Worm (Caenorhabditis elegans) whole organism, L4 larva: ENCODE measurements around the gene T12G3.4.

Experiments used
- D1046.2 ChIP-seq: fragments of 200-800 bp; sonication (Bioruptor generic); IDR thresholded peaks from 2 replicates; pipeline ENCODE4 v1.3.6; 2022; ENCODE audit warnings: missing genetic modification characterization, missing compliant biosample characterization
- F26F4.8 ChIP-seq: fragments of 200-800 bp; sonication (Bioruptor generic); conservative IDR thresholded peaks from 2 replicates; pipeline ENCODE4 v1.3.6; 2022; ENCODE audit warnings: missing genetic modification characterization, missing compliant biosample characterization
- T20F7.1 ChIP-seq: fragments of 200-800 bp; sonication (Bioruptor generic); optimal IDR thresholded peaks from 2 replicates; lab custom pipeline; 2018; ENCODE audit warnings: mild to moderate bottlenecking, missing genetic modification characterization, missing compliant biosample characterization
- T26A8.4 ChIP-seq: fragments of 200-800 bp; sonication (Bioruptor generic); IDR thresholded peaks from 2 replicates; pipeline ENCODE4 v1.3.6; 2022; ENCODE audit warnings: missing genetic modification characterization, missing compliant biosample characterization
- ama-1 ChIP-seq: fragments of 150-350 bp; optimal IDR thresholded peaks from 2 replicates; lab custom pipeline; 2014; ENCODE audit warnings: inconsistent platforms, mixed read lengths
- daf-16 ChIP-seq, 3 experiments: sonication (generic microtip); optimal IDR thresholded peaks; 2 replicates each; lab custom pipeline; 2016 to 2017; ENCODE audit warnings: missing genetic modification characterization in 3 of 3, missing genetic modification reagents in 3 of 3, mild to moderate bottlenecking in 2 of 3, missing compliant biosample characterization in 2 of 3, missing biosample characterization in 1 of 3, moderate library complexity in 1 of 3
- daf-8 ChIP-seq: fragments of 200-800 bp; sonication (Bioruptor generic); IDR thresholded peaks from 2 replicates; pipeline ENCODE4 v1.3.6; 2022; ENCODE audit warnings: missing genetic modification characterization, missing compliant biosample characterization
- dmd-6 ChIP-seq: fragments of 200-800 bp; sonication (Bioruptor generic); IDR thresholded peaks from 2 replicates; pipeline ENCODE4 v1.3.6; 2022; ENCODE audit warnings: missing genetic modification reagents, missing genetic modification characterization, missing compliant biosample characterization
- dpl-1 ChIP-seq: fragments of 150-350 bp; optimal IDR thresholded peaks from 2 replicates; lab custom pipeline; 2014; ENCODE audit warnings: missing biosample characterization, missing genetic modification reagents, missing genetic modification characterization
- duxl-1 ChIP-seq: sonication (generic microtip); optimal IDR thresholded peaks from 2 replicates; lab custom pipeline; 2016; ENCODE audit warnings: mild to moderate bottlenecking, missing genetic modification characterization, moderate library complexity, missing compliant biosample characterization; ENCODE audit not compliant: poor library complexity
- dve-1 ChIP-seq: sonication (generic microtip); optimal IDR thresholded peaks from 2 replicates; lab custom pipeline; 2017; ENCODE audit warnings: antibody characterized with exemption, mild to moderate bottlenecking, missing genetic modification characterization, missing compliant biosample characterization; ENCODE audit not compliant: insufficient read depth
- fos-1 ChIP-seq: fragments of 150-350 bp; optimal IDR thresholded peaks from 2 replicates; lab custom pipeline; 2014; ENCODE audit warnings: missing biosample characterization, missing genetic modification characterization
- gei-8 ChIP-seq: fragments of 200-800 bp; sonication (Bioruptor generic); optimal IDR thresholded peaks from 2 replicates; lab custom pipeline; 2018; ENCODE audit warnings: mild to moderate bottlenecking, missing genetic modification characterization, missing compliant biosample characterization
- hif-1 ChIP-seq, 2 experiments: sonication (generic microtip); optimal IDR thresholded peaks; 2 replicates each; lab custom pipeline; 2016 to 2017; ENCODE audit warnings: missing compliant biosample characterization in 2 of 2, missing genetic modification characterization in 2 of 2, missing genetic modification reagents in 2 of 2, missing genotype in 2 of 2, mild to moderate bottlenecking in 1 of 2
- hlh-30 ChIP-seq: sonication (generic microtip); optimal IDR thresholded peaks from 2 replicates; lab custom pipeline; 2017; ENCODE audit warnings: antibody characterized with exemption, mild to moderate bottlenecking, missing genetic modification characterization, missing compliant biosample characterization; ENCODE audit not compliant: insufficient read depth
- jun-1 ChIP-seq: fragments of 150-350 bp; optimal IDR thresholded peaks from 2 replicates; lab custom pipeline; 2014; ENCODE audit warnings: missing biosample characterization, missing genetic modification reagents, missing genetic modification characterization
- lim-7 ChIP-seq: fragments of 200-800 bp; sonication (Bioruptor generic); IDR thresholded peaks from 2 replicates; pipeline ENCODE4 v1.3.6; 2022; ENCODE audit warnings: missing genetic modification characterization, missing compliant biosample characterization
- lin-1 ChIP-seq: fragments of 200-800 bp; sonication (Bioruptor generic); IDR thresholded peaks from 2 replicates; pipeline ENCODE4 v1.3.6; 2022; ENCODE audit warnings: missing genetic modification reagents, missing genetic modification characterization, missing compliant biosample characterization
- lin-29 ChIP-seq: fragments of 200-800 bp; sonication (Bioruptor generic); IDR thresholded peaks from 2 replicates; pipeline ENCODE4 v1.3.6; 2022; ENCODE audit warnings: missing genetic modification reagents, missing genetic modification characterization, missing compliant biosample characterization
- lin-38 ChIP-seq: fragments of 200-800 bp; sonication (Bioruptor generic); IDR thresholded peaks from 2 replicates; pipeline ENCODE4 v1.3.6; 2022; ENCODE audit warnings: missing genetic modification reagents, missing genetic modification characterization, missing compliant biosample characterization
- lir-3 ChIP-seq: sonication (generic microtip); optimal IDR thresholded peaks from 2 replicates; lab custom pipeline; 2016; ENCODE audit warnings: mild to moderate bottlenecking, missing genetic modification characterization, missing compliant biosample characterization
- lsy-2 ChIP-seq, 2 experiments: fragments of 150-350 bp in 1 of 2; sonication (generic microtip) in 1 of 2; optimal IDR thresholded peaks; 2 replicates each; lab custom pipeline; 2014 to 2017; ENCODE audit warnings: missing biosample characterization in 2 of 2, missing genetic modification characterization in 2 of 2
- mdl-1 ChIP-seq, 2 experiments: fragments of 150-350 bp in 1 of 2; sonication (generic microtip) in 1 of 2; optimal IDR thresholded peaks; 2 replicates each; lab custom pipeline; 2014 to 2017; ENCODE audit warnings: missing biosample characterization in 2 of 2, missing genetic modification characterization in 2 of 2
- mdt-29 ChIP-seq: fragments of 200-800 bp; sonication (Bioruptor generic); IDR thresholded peaks from 2 replicates; pipeline ENCODE4 v1.3.6; 2022; ENCODE audit warnings: missing genetic modification reagents, missing genetic modification characterization, missing compliant biosample characterization
- mep-1 ChIP-seq: fragments of 150-350 bp; sonication (generic microtip); optimal IDR thresholded peaks from 3 replicates; lab custom pipeline; 2014; ENCODE audit warnings: missing biosample characterization, missing genetic modification characterization
- mes-2 ChIP-seq: sonication (generic microtip); optimal IDR thresholded peaks from 2 replicates; lab custom pipeline; 2016; ENCODE audit warnings: missing genotype, mild to moderate bottlenecking, missing genetic modification characterization, missing compliant biosample characterization; ENCODE audit not compliant: poor library complexity, severe bottlenecking
- mxl-2 ChIP-seq: fragments of 200-800 bp; sonication (Bioruptor generic); conservative IDR thresholded peaks from 2 replicates; pipeline ENCODE4 v1.3.6; 2022; ENCODE audit warnings: missing genetic modification reagents, missing genetic modification characterization, missing compliant biosample characterization
- nhr-237 ChIP-seq: sonication (generic microtip); optimal IDR thresholded peaks from 2 replicates; lab custom pipeline; 2017; ENCODE audit warnings: missing biosample characterization, missing genetic modification characterization
- nhr-25 ChIP-seq: sonication (generic microtip); optimal IDR thresholded peaks from 2 replicates; lab custom pipeline; 2017; ENCODE audit warnings: missing genetic modification characterization, mild to moderate bottlenecking, missing compliant biosample characterization, antibody characterized with exemption, moderate library complexity, borderline replicate concordance; ENCODE audit not compliant: insufficient read depth
- nhr-28 ChIP-seq: fragments of 150-350 bp; optimal IDR thresholded peaks from 2 replicates; lab custom pipeline; 2014; ENCODE audit warnings: missing biosample characterization, missing genetic modification characterization
- nhr-42 ChIP-seq: fragments of 200-800 bp; sonication (Bioruptor generic); IDR thresholded peaks from 2 replicates; pipeline ENCODE4 v1.3.6; 2022; ENCODE audit warnings: missing genetic modification characterization, missing compliant biosample characterization
- nhr-48 ChIP-seq: sonication (generic microtip); optimal IDR thresholded peaks from 2 replicates; lab custom pipeline; 2016; ENCODE audit warnings: mild to moderate bottlenecking, missing genetic modification characterization, missing compliant biosample characterization
- nhr-6 ChIP-seq: fragments of 150-350 bp; optimal IDR thresholded peaks from 2 replicates; lab custom pipeline; 2014; ENCODE audit warnings: missing biosample characterization, missing genetic modification characterization
- nhr-76 ChIP-seq: fragments of 150-350 bp; optimal IDR thresholded peaks from 2 replicates; lab custom pipeline; 2014; ENCODE audit warnings: missing biosample characterization, missing genetic modification characterization
- rbr-2 ChIP-seq: sonication (generic microtip); optimal IDR thresholded peaks from 2 replicates; lab custom pipeline; 2016; ENCODE audit warnings: missing genotype, missing genetic modification characterization, missing compliant biosample characterization
- saeg-2 ChIP-seq: fragments of 200-800 bp; sonication (Bioruptor generic); IDR thresholded peaks from 2 replicates; pipeline ENCODE4 v1.3.6; 2022; ENCODE audit warnings: missing genetic modification reagents, missing genetic modification characterization, missing compliant biosample characterization
- spr-1 ChIP-seq: sonication (generic microtip); optimal IDR thresholded peaks from 2 replicates; lab custom pipeline; 2016; ENCODE audit warnings: mild to moderate bottlenecking, missing genetic modification characterization, missing compliant biosample characterization
- tag-97 ChIP-seq: fragments of 200-800 bp; sonication (Bioruptor generic); IDR thresholded peaks from 2 replicates; pipeline ENCODE4 v1.3.6; 2022; ENCODE audit warnings: missing genetic modification characterization, missing compliant biosample characterization
- unc-130 ChIP-seq: sonication (generic microtip); optimal IDR thresholded peaks from 2 replicates; lab custom pipeline; 2016; ENCODE audit warnings: missing genetic modification reagents, missing genetic modification characterization, missing compliant biosample characterization
- unc-62 ChIP-seq, 3 experiments: fragments of 150-350 bp in 1 of 3; sonication (generic microtip); optimal IDR thresholded peaks in 2 of 3; peaks in 1 of 3; 1 replicate in 1 of 3; 2 replicates in 2 of 3; lab custom pipeline; 2014 to 2017; ENCODE audit warnings: missing biosample characterization in 3 of 3, missing genetic modification characterization in 3 of 3, missing genetic modification reagents in 3 of 3, missing genotype in 1 of 3
- vab-7 ChIP-seq: fragments of 200-800 bp; sonication (Bioruptor generic); IDR thresholded peaks from 2 replicates; pipeline ENCODE4 v1.3.6; 2022; ENCODE audit warnings: missing genetic modification reagents, missing genetic modification characterization, missing compliant biosample characterization
- ztf-11 ChIP-seq: fragments of 150-350 bp; optimal IDR thresholded peaks from 2 replicates; lab custom pipeline; 2014; ENCODE audit warnings: missing biosample characterization, missing genetic modification characterization
- ztf-7 ChIP-seq: fragments of 150-350 bp; optimal IDR thresholded peaks from 2 replicates; lab custom pipeline; 2014; ENCODE audit warnings: missing biosample characterization, missing genetic modification characterization

Gene T12G3.4

ce11 chrIV:12018920-12019319 is 29.1 kb upstream of the T12G3.4 start:
- TF ChIP-seq nhr-237 (tag; lab: Kevin White, UChicago) (no peak), unc-62 (GFP tag; optimal IDR thresholded peaks at IDR 0.05 in 1 of 2; lab: Kevin White, UChicago) (peak in 1 of 2 experiments; percentile 84), unc-62 (tag; optimal IDR thresholded peaks at IDR 0.05; lab: Kevin White, UChicago) (no peak), mdt-29 (GFP tag; lab: Robert Waterston, UW) (no peak), T20F7.1 (GFP tag; lab: Kevin White, UChicago) (no peak), nhr-76 (tag; lab: Kevin White, UChicago) (no peak), hif-1 (tag; optimal IDR thresholded peaks at IDR 0.05; lab: Kevin White, UChicago) (no peak), nhr-48 (no peak)

- TF ChIP-seq gei-8 (GFP tag; lab: Kevin White, UChicago) (no peak), nhr-25 (tag; lab: Kevin White, UChicago) (peak; percentile 47), nhr-28 (tag; lab: Kevin White, UChicago) (peak; percentile 57), dpl-1 (no peak), duxl-1 (tag; lab: Kevin White, UChicago) (no peak), jun-1 (tag; lab: Kevin White, UChicago) (no peak), D1046.2 (GFP tag; lab: Robert Waterston, UW) (no peak), nhr-42 (GFP tag; lab: Robert Waterston, UW) (no peak), ztf-11 (tag; lab: Kevin White, UChicago) (no peak), mdl-1 (tag; optimal IDR thresholded peaks at IDR 0.05; lab: Kevin White, UChicago) (peak in 1 of 2 experiments; percentile 46), spr-1 (tag; lab: Kevin White, UChicago) (no peak), nhr-48 (peak; percentile 5), F26F4.8 (no peak), tag-97 (GFP tag; lab: Robert Waterston, UW) (no peak)
Observed at ce11 chrIV:12021360-12021759, 26.7 kb upstream of the T12G3.4 start.

ce11 chrIV:12029074-12029473 is 19.0 kb upstream of the T12G3.4 start, which contains the start of gene tgn-38:
Gene tgn-38 (minus strand): TSS chrIV:12029174.
- TF ChIP-seq jun-1 (tag; lab: Kevin White, UChicago) (no peak), mdt-29 (GFP tag; lab: Robert Waterston, UW) (no peak), vab-7 (GFP tag; lab: Robert Waterston, UW) (no peak), lin-1 (GFP tag; lab: Robert Waterston, UW) (no peak), unc-130 (GFP tag; lab: Kevin White, UChicago) (no peak), lin-38 (GFP tag; lab: Robert Waterston, UW) (no peak), ztf-7 (tag; lab: Kevin White, UChicago) (no peak), fos-1 (no peak), lin-29 (GFP tag; lab: Robert Waterston, UW) (no peak), daf-8 (GFP tag; lab: Robert Waterston, UW) (no peak), rbr-2 (tag; lab: Kevin White, UChicago) (no peak), saeg-2 (no peak)
- TF ChIP-seq, all 104 proteins: peak for 0

ce11 chrIV:12029722-12030182 is 18.3 kb upstream of the T12G3.4 start, which contains the start of gene T12G3.11:
Gene T12G3.11 (minus strand): TSS chrIV:12029772.
- TF ChIP-seq dpl-1 (peak; percentile 61), lin-1 (GFP tag; lab: Robert Waterston, UW) (no peak), nhr-6 (tag; lab: Kevin White, UChicago) (no peak), nhr-42 (GFP tag; lab: Robert Waterston, UW) (no peak), mes-2 (tag; lab: Kevin White, UChicago) (no peak), lsy-2 (tag; optimal IDR thresholded peaks at IDR 0.05; lab: Kevin White, UChicago) (peak in 1 of 2 experiments; percentile 79), T20F7.1 (GFP tag; lab: Kevin White, UChicago) (peak; percentile 49), lim-7 (GFP tag; lab: Robert Waterston, UW) (no peak), lir-3 (tag; lab: Kevin White, UChicago) (no peak), daf-16 (GFP tag; optimal IDR thresholded peaks at IDR 0.05; lab: Kevin White, UChicago) (no peak), daf-16 (tag; optimal IDR thresholded peaks at IDR 0.05; lab: Kevin White, UChicago) (peak; percentile 44), duxl-1 (tag; lab: Kevin White, UChicago) (no peak), lin-38 (GFP tag; lab: Robert Waterston, UW) (peak; percentile 42), ama-1 (lab: Kevin White, UChicago) (no peak), rbr-2 (tag; lab: Kevin White, UChicago) (no peak), dmd-6 (GFP tag; lab: Robert Waterston, UW) (0 out of 2 replicates have a peak, but pooled peaks have one; percentile 8), dve-1 (peak; percentile 39), mep-1 (peak; percentile 29), mxl-2 (GFP tag; lab: Robert Waterston, UW) (no peak), tag-97 (GFP tag; lab: Robert Waterston, UW) (no peak), T26A8.4 (no peak), ztf-7 (tag; lab: Kevin White, UChicago) (peak; percentile 86), hlh-30 (tag; lab: Kevin White, UChicago) (peak; percentile 12)
